Fruit fly (Drosophila melanogaster) whole organism, embryonic: ENCODE data around the gene Arl5.

Experiments
- Awh ChIP-seq: fragments of 200-800 bp; sonication (Bioruptor generic); IDR thresholded peaks from 2 replicates; pipeline ENCODE4, ENCODE4 v1.3.6; 2022; ENCODE audit warnings: missing biosample characterization, missing genetic modification characterization
- CG10543 ChIP-seq: fragments of 200-800 bp; sonication (Bioruptor generic); optimal IDR thresholded peaks from 3 replicates; lab custom pipeline; 2017; ENCODE audit warnings: missing biosample characterization, mild to moderate bottlenecking, missing genetic modification characterization, moderate library complexity
- CG11504 ChIP-seq: fragments of 200-800 bp; sonication (Bioruptor generic); optimal IDR thresholded peaks from 3 replicates; lab custom pipeline; 2019; ENCODE audit warnings: missing biosample characterization, mild to moderate bottlenecking, missing genetic modification characterization, moderate library complexity
- CG11560 ChIP-seq: fragments of 200-800 bp; sonication (Bioruptor generic); IDR thresholded peaks from 3 replicates; pipeline ENCODE4 v1.3.6; 2022; ENCODE audit warnings: missing biosample characterization, missing genetic modification characterization
- CG11723 ChIP-seq: fragments of 200-800 bp; sonication (Bioruptor generic); optimal IDR thresholded peaks from 2 replicates; lab custom pipeline; 2017; ENCODE audit warnings: missing biosample characterization, mild to moderate bottlenecking, missing genetic modification characterization
- CG13624 ChIP-seq: fragments of 200-800 bp; sonication (Bioruptor generic); optimal IDR thresholded peaks from 2 replicates; lab custom pipeline; 2016; ENCODE audit warnings: missing biosample characterization, missing genetic modification characterization
- CG14710 ChIP-seq: fragments of 200-800 bp; sonication (Bioruptor generic); optimal IDR thresholded peaks from 3 replicates; lab custom pipeline; 2019; ENCODE audit warnings: missing biosample characterization, mild to moderate bottlenecking, missing genetic modification characterization, moderate library complexity
- CG14965 ChIP-seq: fragments of 200-800 bp; sonication (Bioruptor generic); optimal IDR thresholded peaks from 2 replicates; lab custom pipeline; 2016; ENCODE audit warnings: missing biosample characterization, missing genetic modification characterization, borderline replicate concordance
- CG15479 ChIP-seq: fragments of 200-800 bp; sonication (Bioruptor generic); optimal IDR thresholded peaks from 3 replicates; lab custom pipeline; 2019; ENCODE audit warnings: missing biosample characterization, mild to moderate bottlenecking, missing genetic modification characterization, moderate library complexity
- CG17328 ChIP-seq: fragments of 200-800 bp; sonication (Bioruptor generic); IDR thresholded peaks from 2 replicates; pipeline ENCODE4 v1.3.6; 2022; ENCODE audit warnings: missing biosample characterization, missing genetic modification characterization
- CG1792 ChIP-seq: fragments of 200-800 bp; sonication (Bioruptor generic); optimal IDR thresholded peaks from 2 replicates; lab custom pipeline; 2016; ENCODE audit warnings: missing biosample characterization, missing genetic modification characterization
- CG18764 ChIP-seq: fragments of 200-800 bp; sonication (Bioruptor generic); optimal IDR thresholded peaks from 3 replicates; lab custom pipeline; 2016; ENCODE audit warnings: missing biosample characterization, missing genetic modification characterization
- CG2875 ChIP-seq: fragments of 200-800 bp; sonication (Bioruptor generic); optimal IDR thresholded peaks from 2 replicates; lab custom pipeline; 2017; ENCODE audit warnings: missing biosample characterization, mild to moderate bottlenecking, missing genetic modification characterization, missing genetic modification reagents
- CG31365 ChIP-seq: fragments of 200-800 bp; sonication (Bioruptor generic); optimal IDR thresholded peaks from 2 replicates; lab custom pipeline; 2018; ENCODE audit warnings: missing biosample characterization, mild to moderate bottlenecking, missing genetic modification characterization
- CG32532 ChIP-seq: fragments of 200-800 bp; sonication (Bioruptor generic); IDR thresholded peaks from 2 replicates; pipeline ENCODE4 v1.3.6; 2022; ENCODE audit warnings: missing biosample characterization, missing genetic modification characterization
- CG33557 ChIP-seq: fragments of 200-800 bp; sonication (Bioruptor generic); optimal IDR thresholded peaks from 2 replicates; lab custom pipeline; 2019; ENCODE audit warnings: missing biosample characterization, mild to moderate bottlenecking, missing genetic modification characterization, moderate library complexity
- CG34422 ChIP-seq: fragments of 200-800 bp; sonication (Bioruptor generic); IDR thresholded peaks from 3 replicates; pipeline ENCODE4 v1.3.6; 2022; ENCODE audit warnings: missing biosample characterization, missing genetic modification characterization
- CG4360 ChIP-seq: fragments of 200-800 bp; sonication (Bioruptor generic); IDR thresholded peaks from 2 replicates; pipeline ENCODE4 v1.3.6; 2022; ENCODE audit warnings: missing biosample characterization, missing genetic modification characterization
- CG5245 ChIP-seq: fragments of 200-800 bp; sonication (Bioruptor generic); optimal IDR thresholded peaks from 3 replicates; lab custom pipeline; 2016; ENCODE audit warnings: missing biosample characterization, missing genetic modification characterization
- CG7928 ChIP-seq: fragments of 200-800 bp; sonication (Bioruptor generic); optimal IDR thresholded peaks from 2 replicates; lab custom pipeline; 2017; ENCODE audit warnings: missing biosample characterization, mild to moderate bottlenecking, missing genetic modification characterization
- CG8388 ChIP-seq: fragments of 200-800 bp; sonication (Bioruptor generic); optimal IDR thresholded peaks from 2 replicates; lab custom pipeline; 2019; ENCODE audit warnings: missing biosample characterization, mild to moderate bottlenecking, missing genetic modification characterization, moderate library complexity
- CG9215 ChIP-seq: fragments of 200-800 bp; sonication (Bioruptor generic); IDR thresholded peaks from 2 replicates; pipeline ENCODE4 v1.3.6; 2022; ENCODE audit warnings: missing biosample characterization, missing genetic modification characterization
- CG9727 ChIP-seq: fragments of 200-800 bp; sonication (Bioruptor generic); optimal IDR thresholded peaks from 3 replicates; lab custom pipeline; 2017; ENCODE audit warnings: missing biosample characterization, mild to moderate bottlenecking, missing genetic modification characterization
- E2f2 ChIP-seq: fragments of 200-800 bp; sonication (Bioruptor generic); IDR thresholded peaks from 2 replicates; pipeline ENCODE4 v1.3.6; 2022; ENCODE audit warnings: missing biosample characterization, missing genetic modification characterization
- HLHmδ ChIP-seq: fragments of 200-800 bp; sonication (Bioruptor generic); optimal IDR thresholded peaks from 2 replicates; lab custom pipeline; 2018; ENCODE audit warnings: missing biosample characterization, mild to moderate bottlenecking, missing genetic modification characterization, moderate library complexity
- Hey ChIP-seq: fragments of 200-800 bp; sonication (Bioruptor generic); optimal IDR thresholded peaks from 3 replicates; lab custom pipeline; 2018; ENCODE audit warnings: missing biosample characterization, mild to moderate bottlenecking, missing genetic modification characterization
- Kr ChIP-seq: fragments of 200-800 bp; sonication (Bioruptor generic); optimal IDR thresholded peaks from 2 replicates; lab custom pipeline; 2017; ENCODE audit warnings: missing biosample characterization, mild to moderate bottlenecking, missing genetic modification characterization
- MTF-1 ChIP-seq: fragments of 200-800 bp; sonication (Bioruptor generic); optimal IDR thresholded peaks from 2 replicates; lab custom pipeline; 2018; ENCODE audit warnings: missing biosample characterization, mild to moderate bottlenecking, missing genetic modification characterization, borderline replicate concordance
- Mes4 ChIP-seq: fragments of 200-800 bp; sonication (Bioruptor generic); optimal IDR thresholded peaks from 2 replicates; lab custom pipeline; 2016; ENCODE audit warnings: missing biosample characterization, missing genetic modification characterization
- NK7.1 ChIP-seq: fragments of 200-800 bp; sonication (Bioruptor generic); optimal IDR thresholded peaks from 3 replicates; lab custom pipeline; 2016; ENCODE audit warnings: missing biosample characterization, missing genetic modification characterization
- Scr ChIP-seq: fragments of 200-800 bp; sonication (Bioruptor generic); IDR thresholded peaks from 2 replicates; pipeline ENCODE4 v1.3.6; 2022; ENCODE audit warnings: missing biosample characterization, missing genetic modification characterization; ENCODE audit not compliant: partially characterized antibody
- Side ChIP-seq: fragments of 200-800 bp; sonication (Bioruptor generic); optimal IDR thresholded peaks from 2 replicates; lab custom pipeline; 2016; ENCODE audit warnings: missing biosample characterization, missing genetic modification characterization
- Sox100B ChIP-seq: fragments of 200-800 bp; sonication (Bioruptor generic); optimal IDR thresholded peaks from 3 replicates; lab custom pipeline; 2018; ENCODE audit warnings: missing biosample characterization, mild to moderate bottlenecking, missing genetic modification characterization
- Xbp1 ChIP-seq: fragments of 200-800 bp; sonication (Bioruptor generic); optimal IDR thresholded peaks from 3 replicates; lab custom pipeline; 2016; ENCODE audit warnings: missing biosample characterization, mild to moderate bottlenecking, missing genetic modification characterization
- Xrp1 ChIP-seq: fragments of 200-800 bp; sonication (Bioruptor generic); IDR thresholded peaks from 2 replicates; pipeline ENCODE4 v1.3.6; 2022; ENCODE audit warnings: missing biosample characterization, missing genetic modification characterization
- chinmo ChIP-seq: fragments of 200-800 bp; sonication (Bioruptor generic); IDR thresholded peaks from 4 replicates; pipeline ENCODE4 v1.3.6; 2022; ENCODE audit warnings: missing biosample characterization, missing genetic modification characterization; ENCODE audit not compliant: partially characterized antibody
- disco-r ChIP-seq: fragments of 200-800 bp; sonication (Bioruptor generic); optimal IDR thresholded peaks from 2 replicates; lab custom pipeline; 2016; ENCODE audit warnings: missing biosample characterization, missing genetic modification characterization
- hbn ChIP-seq: fragments of 200-800 bp; sonication (Bioruptor generic); IDR thresholded peaks from 2 replicates; pipeline ENCODE4 v1.3.6; 2022; ENCODE audit warnings: missing biosample characterization, missing genetic modification characterization; ENCODE audit not compliant: partially characterized antibody
- ken ChIP-seq: fragments of 200-800 bp; sonication (Bioruptor generic); IDR thresholded peaks from 3 replicates; pipeline ENCODE4 v1.3.6; 2022; ENCODE audit warnings: missing biosample characterization, missing genetic modification characterization
- nerfin-1 ChIP-seq: fragments of 200-800 bp; sonication (Bioruptor generic); optimal IDR thresholded peaks from 3 replicates; lab custom pipeline; 2019; ENCODE audit warnings: missing biosample characterization, mild to moderate bottlenecking, missing genetic modification characterization, moderate library complexity
- pho ChIP-seq: fragments of 200-800 bp; sonication (Bioruptor generic); optimal IDR thresholded peaks from 2 replicates; lab custom pipeline; 2016; ENCODE audit warnings: missing biosample characterization, missing genetic modification characterization
- pzg ChIP-seq: fragments of 200-800 bp; sonication (Bioruptor generic); optimal IDR thresholded peaks from 3 replicates; lab custom pipeline; 2018; ENCODE audit warnings: missing biosample characterization, mild to moderate bottlenecking, missing genetic modification characterization, moderate library complexity
- sc ChIP-seq, 3 experiments: fragments of >200 bp in 2 of 3; fragments of 200-800 bp in 1 of 3; sonication (Bioruptor generic) in 1 of 3; optimal IDR thresholded peaks; 2 replicates in 2 of 3; 3 replicates in 1 of 3; lab custom pipeline; 2017; ENCODE audit warnings: mild to moderate bottlenecking in 1 of 3, missing biosample characterization in 1 of 3, missing genetic modification characterization in 1 of 3, missing genetic modification reagents in 1 of 3
- stwl ChIP-seq: fragments of 200-800 bp; sonication (Bioruptor generic); optimal IDR thresholded peaks from 3 replicates; lab custom pipeline; 2018; ENCODE audit warnings: missing biosample characterization, mild to moderate bottlenecking, missing genetic modification characterization, moderate library complexity
- ttk ChIP-seq: fragments of 200-800 bp; sonication (Bioruptor generic); IDR thresholded peaks from 2 replicates; pipeline ENCODE4 v2.1.2; 2022; ENCODE audit warnings: missing biosample characterization, missing genetic modification characterization
- tx ChIP-seq: fragments of 200-800 bp; sonication (Bioruptor generic); optimal IDR thresholded peaks from 2 replicates; lab custom pipeline; 2016; ENCODE audit warnings: missing biosample characterization, missing genetic modification characterization
- unc-4 ChIP-seq: fragments of 200-800 bp; sonication (Bioruptor generic); IDR thresholded peaks from 2 replicates; pipeline ENCODE4 v1.3.6; 2022; ENCODE audit warnings: missing biosample characterization, missing genetic modification characterization; ENCODE audit not compliant: partially characterized antibody

Gene Arl5

DNA sequence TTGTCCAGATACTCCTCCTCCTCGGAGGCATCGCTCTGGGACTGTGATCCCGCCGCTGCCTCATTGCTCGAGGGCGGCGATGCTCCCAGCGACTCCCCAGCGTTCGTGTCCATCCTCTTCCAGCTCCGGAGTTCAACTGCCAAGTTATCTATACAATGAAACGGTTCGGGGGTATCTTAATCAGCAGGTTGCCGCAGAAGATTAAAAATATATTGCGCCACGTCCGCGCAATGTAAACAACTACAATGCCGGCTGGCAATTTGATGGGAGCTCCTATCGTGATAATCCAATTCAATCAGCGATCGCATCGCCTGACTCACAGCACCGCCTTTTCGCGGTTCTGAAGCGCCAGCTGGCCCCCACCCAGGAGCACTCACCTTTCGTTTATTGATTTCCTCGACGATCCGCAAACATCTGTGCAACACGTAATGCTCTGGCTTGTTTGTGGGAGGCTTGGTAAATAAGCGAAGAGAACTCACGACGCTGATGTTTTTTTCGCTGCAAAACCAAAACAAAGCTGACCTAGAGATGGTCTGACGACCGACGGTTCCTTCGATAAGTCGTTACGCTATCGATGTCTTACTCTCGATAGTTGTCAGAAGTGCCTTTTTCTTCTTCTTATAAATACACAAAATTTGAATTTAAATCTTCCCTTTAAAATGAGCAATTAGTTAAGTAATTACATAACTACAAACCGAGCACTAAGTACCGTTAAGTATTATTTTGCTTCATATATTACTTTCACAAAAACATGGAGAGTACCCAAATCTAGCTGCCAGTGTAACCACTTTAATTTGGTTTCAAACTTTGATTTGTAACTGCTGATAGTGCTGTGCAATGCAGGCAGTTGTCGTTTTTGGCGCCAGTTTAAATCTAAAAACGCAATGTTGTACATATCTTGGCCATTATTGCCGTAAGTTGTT is 10.0 kb downstream of the Arl5 start, which contains the start of gene cert (continued):
- TF ChIP-seq CG33557 (GFP tag; lab: Kevin White, UChicago) (no peak), Xbp1 (GFP tag; lab: Kevin White, UChicago) (peak; percentile 18), CG15479 (GFP tag; lab: Kevin White, UChicago) (no peak), CG13624 (GFP tag; lab: Kevin White, UChicago) (peak; percentile 10), CG7928 (GFP tag; lab: Kevin White, UChicago) (no peak), Xrp1 (GFP tag; lab: Robert Waterston, UW) (0 out of 2 replicates have a peak, but pooled peaks have one; percentile 14), CG14965 (GFP tag; lab: Kevin White, UChicago) (no peak), pho (peak; percentile 45), CG34422 (GFP tag; lab: Robert Waterston, UW) (peak; percentile 81; the same call in 2 of the 3 replicates), Scr (peak; percentile 92), Kr (GFP tag; lab: Kevin White, UChicago) (no peak), MTF-1 (no peak), CG1792 (GFP tag; lab: Kevin White, UChicago) (no peak), ttk (GFP tag; lab: Robert Waterston, UW) (no peak), tx (GFP tag; lab: Kevin White, UChicago) (peak; percentile 26), CG9215 (GFP tag; lab: Robert Waterston, UW) (no peak), chinmo (GFP tag; lab: Robert Waterston, UW) (peak; percentile 62; the same call in 1 of the 4 replicates), ken (GFP tag; lab: Robert Waterston, UW) (no peak), nerfin-1 (tag; lab: Kevin White, UChicago) (no peak), sc (optimal IDR thresholded peaks at IDR 0.05; lab: Kevin White, UChicago) (no peak), sc (GFP tag; optimal IDR thresholded peaks at IDR 0.05; lab: Kevin White, UChicago) (no peak), CG9727 (GFP tag; lab: Kevin White, UChicago) (peak; percentile 28), CG5245 (GFP tag; lab: Kevin White, UChicago) (no peak), CG4360 (GFP tag; lab: Robert Waterston, UW) (no peak), CG17328 (GFP tag; lab: Robert Waterston, UW) (no peak), CG11560 (tag; lab: Robert Waterston, UW) (no peak), CG11504 (tag; lab: Kevin White, UChicago) (no peak), Hey (peak; percentile 14), CG32532 (GFP tag; lab: Robert Waterston, UW) (no peak), unc-4 (GFP tag; lab: Robert Waterston, UW) (peak; percentile 88), E2f2 (GFP tag; lab: Robert Waterston, UW) (peak; percentile 92), CG8388 (no peak), pzg (GFP tag; lab: Kevin White, UChicago) (peak; percentile 81), CG10543 (GFP tag; lab: Kevin White, UChicago) (peak; percentile 36), Mes4 (no peak), Awh (GFP tag; lab: Robert Waterston, UW) (0 out of 2 replicates have a peak, but pooled peaks have one; percentile 25), NK7.1 (no peak), Sox100B (peak; percentile 2), CG31365 (tag; lab: Kevin White, UChicago) (no peak), CG14710 (peak; percentile 99), CG18764 (GFP tag; lab: Kevin White, UChicago) (no peak), stwl (peak; percentile 89), hbn (GFP tag; lab: Robert Waterston, UW) (peak; percentile 86), CG2875 (no peak), disco-r (GFP tag; lab: Kevin White, UChicago) (no peak), Side (GFP tag; lab: Kevin White, UChicago) (no peak), CG11723 (GFP tag; lab: Kevin White, UChicago) (no peak), HLHmδ (GFP tag; lab: Kevin White, UChicago) (no peak)
